Fruit fly (Drosophila melanogaster) whole organism, embryonic: Measurements from ENCODE around the gene bun.

ENCODE experiments used
- Bdp1 ChIP-seq: fragments of 200-800 bp; sonication (Bioruptor generic); optimal IDR thresholded peaks from 3 replicates; lab custom pipeline; 2016; ENCODE audit warnings: missing biosample characterization, missing genetic modification characterization
- Bgb ChIP-seq: fragments of 200-800 bp; sonication (Bioruptor generic); IDR thresholded peaks from 2 replicates; pipeline ENCODE4 v1.3.6; 2022; ENCODE audit warnings: missing biosample characterization, missing genetic modification characterization; ENCODE audit not compliant: partially characterized antibody
- CG10431 ChIP-seq: fragments of 200-800 bp; sonication (Bioruptor generic); optimal IDR thresholded peaks from 3 replicates; lab custom pipeline; 2018; ENCODE audit warnings: missing biosample characterization, mild to moderate bottlenecking, missing genetic modification characterization
- CG11560 ChIP-seq: fragments of 200-800 bp; sonication (Bioruptor generic); IDR thresholded peaks from 3 replicates; pipeline ENCODE4 v1.3.6; 2022; ENCODE audit warnings: missing biosample characterization, missing genetic modification characterization
- CG11723 ChIP-seq: fragments of 200-800 bp; sonication (Bioruptor generic); optimal IDR thresholded peaks from 2 replicates; lab custom pipeline; 2017; ENCODE audit warnings: missing biosample characterization, mild to moderate bottlenecking, missing genetic modification characterization
- CG12104 ChIP-seq: fragments of 200-800 bp; sonication (Bioruptor generic); optimal IDR thresholded peaks from 3 replicates; lab custom pipeline; 2016; ENCODE audit warnings: missing biosample characterization, missing genetic modification characterization
- CG16779 ChIP-seq: fragments of 200-800 bp; sonication (Bioruptor generic); IDR thresholded peaks from 2 replicates; pipeline ENCODE4 v1.3.6; 2022; ENCODE audit warnings: missing biosample characterization, missing genetic modification characterization
- CG17186 ChIP-seq: fragments of 200-800 bp; sonication (Bioruptor generic); optimal IDR thresholded peaks from 3 replicates; lab custom pipeline; 2017; ENCODE audit warnings: missing biosample characterization, missing genetic modification reagents, missing genetic modification characterization
- CG17612 ChIP-seq: fragments of 200-800 bp; sonication (Bioruptor generic); IDR thresholded peaks from 2 replicates; pipeline ENCODE4 v1.3.6; 2022; ENCODE audit warnings: missing biosample characterization, missing genetic modification characterization
- CG1792 ChIP-seq: fragments of 200-800 bp; sonication (Bioruptor generic); optimal IDR thresholded peaks from 2 replicates; lab custom pipeline; 2016; ENCODE audit warnings: missing biosample characterization, missing genetic modification characterization
- CG31388 ChIP-seq: fragments of 200-800 bp; sonication (Bioruptor generic); optimal IDR thresholded peaks from 2 replicates; lab custom pipeline; 2016; ENCODE audit warnings: missing biosample characterization, missing genetic modification characterization
- CG43689 ChIP-seq: fragments of 200-800 bp; sonication (Bioruptor generic); IDR thresholded peaks from 2 replicates; pipeline ENCODE4 v1.3.6; 2022; ENCODE audit warnings: missing biosample characterization, missing genetic modification characterization
- CG5180 ChIP-seq: fragments of 200-800 bp; sonication (Bioruptor generic); optimal IDR thresholded peaks from 3 replicates; lab custom pipeline; 2017; ENCODE audit warnings: missing biosample characterization, missing genetic modification characterization, mild to moderate bottlenecking, moderate library complexity, missing genetic modification reagents
- CG6791 ChIP-seq: fragments of 200-800 bp; sonication (Bioruptor generic); IDR thresholded peaks from 3 replicates; pipeline ENCODE4 v1.3.6; 2022; ENCODE audit warnings: missing biosample characterization, missing genetic modification characterization; ENCODE audit not compliant: partially characterized antibody
- CG7271 ChIP-seq: fragments of 200-800 bp; sonication (Bioruptor generic); optimal IDR thresholded peaks from 2 replicates; lab custom pipeline; 2018; ENCODE audit warnings: missing biosample characterization, mild to moderate bottlenecking, missing genetic modification characterization, moderate library complexity
- CG8359 ChIP-seq: fragments of 200-800 bp; sonication (Bioruptor generic); optimal IDR thresholded peaks from 2 replicates; lab custom pipeline; 2017; ENCODE audit warnings: missing biosample characterization, mild to moderate bottlenecking, missing genetic modification characterization, borderline replicate concordance
- D19A ChIP-seq: fragments of 200-800 bp; optimal IDR thresholded peaks from 3 replicates; lab custom pipeline; 2019; ENCODE audit warnings: missing biosample characterization, mild to moderate bottlenecking, missing genetic modification characterization, moderate library complexity
- Dek ChIP-seq: fragments of 200-800 bp; sonication (Bioruptor generic); optimal IDR thresholded peaks from 3 replicates; lab custom pipeline; 2019; ENCODE audit warnings: missing biosample characterization, mild to moderate bottlenecking, missing genetic modification characterization, moderate library complexity
- H2.0 ChIP-seq: fragments of 200-800 bp; sonication (Bioruptor generic); IDR thresholded peaks from 2 replicates; pipeline ENCODE4 v1.3.6; 2022; ENCODE audit warnings: missing biosample characterization, missing genetic modification characterization
- HLH54F ChIP-seq: fragments of 200-800 bp; sonication (Bioruptor generic); optimal IDR thresholded peaks from 3 replicates; lab custom pipeline; 2016; ENCODE audit warnings: missing biosample characterization, missing genetic modification characterization
- Hsf ChIP-seq: fragments of 200-800 bp; sonication (Bioruptor generic); optimal IDR thresholded peaks from 3 replicates; lab custom pipeline; 2016; ENCODE audit warnings: missing biosample characterization, missing genetic modification characterization
- Mad ChIP-seq: fragments of 200-800 bp; sonication (Bioruptor generic); optimal IDR thresholded peaks from 2 replicates; lab custom pipeline; 2016; ENCODE audit warnings: missing biosample characterization, missing genetic modification characterization
- Meics ChIP-seq: fragments of 200-800 bp; sonication (Bioruptor generic); optimal IDR thresholded peaks from 2 replicates; lab custom pipeline; 2017; ENCODE audit warnings: missing biosample characterization, mild to moderate bottlenecking, missing genetic modification characterization
- NC2α ChIP-seq: fragments of 200-800 bp; sonication (Bioruptor generic); optimal IDR thresholded peaks from 2 replicates; lab custom pipeline; 2016; ENCODE audit warnings: missing biosample characterization, missing genetic modification characterization
- NC2β ChIP-seq: fragments of 200-800 bp; sonication (Bioruptor generic); optimal IDR thresholded peaks from 2 replicates; lab custom pipeline; 2016; ENCODE audit warnings: missing biosample characterization, missing genetic modification characterization
- NFAT ChIP-seq: fragments of 200-800 bp; sonication (Bioruptor generic); IDR thresholded peaks from 2 replicates; pipeline ENCODE4 v1.3.6; 2022; ENCODE audit warnings: missing biosample characterization, missing genetic modification characterization
- Opbp ChIP-seq: fragments of 200-800 bp; sonication (Bioruptor generic); IDR thresholded peaks from 3 replicates; pipeline ENCODE4 v1.3.6; 2022; ENCODE audit warnings: missing biosample characterization, missing genetic modification characterization; ENCODE audit not compliant: partially characterized antibody
- PHDP ChIP-seq: fragments of 200-800 bp; sonication (Bioruptor generic); optimal IDR thresholded peaks from 3 replicates; lab custom pipeline; 2018; ENCODE audit warnings: missing biosample characterization, mild to moderate bottlenecking, missing genetic modification characterization, moderate library complexity
- Poxn ChIP-seq: fragments of 200-800 bp; sonication (Bioruptor generic); IDR thresholded peaks from 2 replicates; pipeline ENCODE4 v1.3.6; 2022; ENCODE audit warnings: missing biosample characterization, missing genetic modification characterization
- az2 ChIP-seq: fragments of 200-800 bp; sonication (Bioruptor generic); optimal IDR thresholded peaks from 3 replicates; lab custom pipeline; 2016; ENCODE audit warnings: missing biosample characterization, missing genetic modification characterization
- btn ChIP-seq: fragments of 200-800 bp; sonication (Bioruptor generic); optimal IDR thresholded peaks from 2 replicates; lab custom pipeline; 2016; ENCODE audit warnings: missing biosample characterization, missing genetic modification characterization
- chinmo ChIP-seq: fragments of 200-800 bp; sonication (Bioruptor generic); IDR thresholded peaks from 4 replicates; pipeline ENCODE4 v1.3.6; 2022; ENCODE audit warnings: missing biosample characterization, missing genetic modification characterization; ENCODE audit not compliant: partially characterized antibody
- croc ChIP-seq: fragments of 200-800 bp; sonication (Bioruptor generic); conservative IDR thresholded peaks from 3 replicates; pipeline ENCODE4 v1.3.6; 2022; ENCODE audit warnings: missing biosample characterization, missing genetic modification characterization
- crp ChIP-seq, 2 experiments: fragments of 200-800 bp; sonication (Bioruptor generic); optimal IDR thresholded peaks; 2 replicates in 1 of 2; 3 replicates in 1 of 2; lab custom pipeline; 2017; ENCODE audit warnings: missing biosample characterization in 2 of 2, missing genetic modification characterization in 2 of 2, mild to moderate bottlenecking in 1 of 2, moderate library complexity in 1 of 2
- esg ChIP-seq: fragments of 200-800 bp; sonication (Bioruptor generic); conservative IDR thresholded peaks from 2 replicates; pipeline ENCODE4 v1.3.6; 2022; ENCODE audit warnings: missing biosample characterization, missing genetic modification characterization
- gsb-n ChIP-seq: fragments of 200-800 bp; sonication (Bioruptor generic); optimal IDR thresholded peaks from 3 replicates; lab custom pipeline; 2018; ENCODE audit warnings: missing biosample characterization, mild to moderate bottlenecking, missing genetic modification characterization
- hkb ChIP-seq, 2 experiments: fragments of 200-800 bp in 1 of 2; fragments of >200 bp in 1 of 2; sonication (Bioruptor generic) in 1 of 2; IDR thresholded peaks in 1 of 2; optimal IDR thresholded peaks in 1 of 2; 2 replicates each; pipeline versions ENCODE4 v1.3.6 to Lab custom; 2017 to 2022; ENCODE audit warnings: missing biosample characterization in 1 of 2, missing genetic modification characterization in 1 of 2
- jing ChIP-seq: fragments of 200-800 bp; sonication (Bioruptor generic); optimal IDR thresholded peaks from 2 replicates; lab custom pipeline; 2018; ENCODE audit warnings: missing biosample characterization, mild to moderate bottlenecking, missing genetic modification characterization
- knrl ChIP-seq: fragments of 200-800 bp; sonication (Bioruptor generic); IDR thresholded peaks from 3 replicates; pipeline ENCODE4 v1.3.6; 2022; ENCODE audit warnings: missing biosample characterization, missing genetic modification characterization; ENCODE audit not compliant: partially characterized antibody
- lilli ChIP-seq: fragments of 200-800 bp; sonication (Bioruptor generic); optimal IDR thresholded peaks from 3 replicates; lab custom pipeline; 2016; ENCODE audit warnings: missing biosample characterization, missing genetic modification characterization
- nerfin-1 ChIP-seq: fragments of 200-800 bp; sonication (Bioruptor generic); optimal IDR thresholded peaks from 3 replicates; lab custom pipeline; 2019; ENCODE audit warnings: missing biosample characterization, mild to moderate bottlenecking, missing genetic modification characterization, moderate library complexity
- oc ChIP-seq: fragments of 200-800 bp; sonication (Bioruptor generic); optimal IDR thresholded peaks from 2 replicates; lab custom pipeline; 2018; ENCODE audit warnings: missing biosample characterization, mild to moderate bottlenecking, missing genetic modification characterization, moderate library complexity
- slou ChIP-seq: fragments of 200-800 bp; sonication (Bioruptor generic); optimal IDR thresholded peaks from 3 replicates; lab custom pipeline; 2016; ENCODE audit warnings: missing biosample characterization, missing genetic modification characterization
- sug ChIP-seq: fragments of 200-800 bp; optimal IDR thresholded peaks from 2 replicates; lab custom pipeline; 2019; ENCODE audit warnings: missing biosample characterization, mild to moderate bottlenecking, missing genetic modification characterization, moderate library complexity
- tup ChIP-seq: fragments of 200-800 bp; sonication (Bioruptor generic); optimal IDR thresholded peaks from 2 replicates; lab custom pipeline; 2016; ENCODE audit warnings: missing biosample characterization, mild to moderate bottlenecking, missing genetic modification characterization, moderate library complexity
- wor ChIP-seq: fragments of 200-800 bp; sonication (Bioruptor generic); IDR thresholded peaks from 2 replicates; pipeline ENCODE4 v1.3.6; 2022; ENCODE audit warnings: missing biosample characterization, missing genetic modification characterization
- zen2 ChIP-seq: fragments of 200-800 bp; sonication (Bioruptor generic); IDR thresholded peaks from 3 replicates; pipeline ENCODE4 v1.3.6; 2022; ENCODE audit warnings: missing biosample characterization, missing genetic modification characterization; ENCODE audit not compliant: partially characterized antibody
- zf30C ChIP-seq: fragments of 200-800 bp; sonication (Bioruptor generic); optimal IDR thresholded peaks from 3 replicates; lab custom pipeline; 2018; ENCODE audit warnings: missing biosample characterization, mild to moderate bottlenecking, missing genetic modification characterization

Gene bun

DNA sequence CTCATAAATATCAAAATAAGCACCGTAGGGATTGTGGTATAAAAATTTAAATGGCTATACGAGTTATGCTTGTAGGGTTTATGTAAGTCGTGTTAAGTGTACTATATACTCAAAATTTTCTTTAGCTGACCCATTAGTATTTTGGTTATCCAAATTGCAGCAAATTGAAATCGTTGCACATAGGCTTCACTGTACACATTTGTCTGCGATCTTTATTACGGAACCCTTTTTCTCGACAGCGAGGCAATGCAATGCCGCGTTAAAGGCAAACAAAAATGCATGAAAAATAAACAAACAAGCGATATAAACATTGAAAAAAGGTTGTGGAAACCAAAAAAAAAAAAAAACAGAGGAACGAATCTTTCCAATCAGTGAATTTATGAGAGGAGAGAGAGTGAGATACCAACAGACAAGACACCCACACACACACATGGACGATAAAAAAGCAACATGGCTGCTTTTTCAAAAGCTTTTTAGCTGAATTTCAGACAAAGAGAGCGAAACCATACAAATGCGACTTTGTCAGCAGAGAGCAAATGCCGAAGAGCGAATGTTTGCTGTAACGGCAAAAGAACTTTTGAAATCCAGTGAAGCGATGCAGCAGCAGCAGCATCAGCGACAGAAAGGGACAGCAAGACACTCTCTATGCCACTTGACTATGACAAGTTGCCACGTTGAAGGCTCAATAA, 62.4 kb downstream of the bun start (continued):
- peak; percentile 91 for TF ChIP-seq az2 (GFP tag; lab: Kevin White, UChicago)
- peak; percentile 72 for TF ChIP-seq slou
- peak; percentile 77 for TF ChIP-seq D19A (tag; lab: Kevin White, UChicago)
- TF ChIP-seq CG17186 (GFP tag; lab: Kevin White, UChicago): peak; percentile 41
- TF ChIP-seq CG43689: no peak; the same call in 1 of the 2 replicates
- TF ChIP-seq zf30C (GFP tag; lab: Kevin White, UChicago): no peak
- TF ChIP-seq NC2β (GFP tag; lab: Kevin White, UChicago): peak; percentile 87
- peak; percentile 43; the same call in 1 of the 2 replicates for TF ChIP-seq Poxn (GFP tag; lab: Robert Waterston, UW)
- TF ChIP-seq wor (GFP tag; lab: Robert Waterston, UW): peak; percentile 73
- peak; percentile 76 for TF ChIP-seq btn (GFP tag; lab: Kevin White, UChicago)
- TF ChIP-seq esg (GFP tag; lab: Robert Waterston, UW): peak; percentile 81
- peak; percentile 82 for TF ChIP-seq nerfin-1
- TF ChIP-seq knrl (GFP tag; lab: Robert Waterston, UW): no peak
- peak; percentile 76; the same call in 1 of the 2 replicates for TF ChIP-seq CG17612
- peak; percentile 86 for TF ChIP-seq gsb-n (tag; lab: Kevin White, UChicago)
- TF ChIP-seq PHDP: peak; percentile 92
- TF ChIP-seq CG11560 (tag; lab: Robert Waterston, UW): peak; percentile 69; the same call in 1 of the 3 replicates
- TF ChIP-seq CG11723 (GFP tag; lab: Kevin White, UChicago): peak; percentile 75
- peak; percentile 86 for TF ChIP-seq Dek (tag; lab: Kevin White, UChicago)
- TF ChIP-seq Hsf (GFP tag; lab: Kevin White, UChicago): peak; percentile 89
- TF ChIP-seq CG1792 (GFP tag; lab: Kevin White, UChicago): peak; percentile 81
- peak; percentile 1 for TF ChIP-seq CG7271 (tag; lab: Kevin White, UChicago)
- TF ChIP-seq hkb (optimal IDR thresholded peaks at IDR 0.05; lab: Kevin White, UChicago): no peak
- TF ChIP-seq hkb (GFP tag; IDR thresholded peaks at IDR 0.05; lab: Robert Waterston, UW): peak; percentile 90
- TF ChIP-seq zen2: no peak
- TF ChIP-seq croc (GFP tag; lab: Robert Waterston, UW): peak; percentile 82
- peak; percentile 72; the same call in 2 of the 4 replicates for TF ChIP-seq chinmo (GFP tag; lab: Robert Waterston, UW)
- TF ChIP-seq CG16779 (GFP tag; lab: Robert Waterston, UW): peak; percentile 72
- peak; percentile 86 for TF ChIP-seq Meics (GFP tag; lab: Kevin White, UChicago)
- TF ChIP-seq CG12104 (GFP tag; lab: Kevin White, UChicago): peak; percentile 81
- TF ChIP-seq oc (tag; lab: Kevin White, UChicago): peak; percentile 91
- no peak; the same call in 1 of the 2 replicates for TF ChIP-seq NFAT (GFP tag; lab: Robert Waterston, UW)
- TF ChIP-seq jing (GFP tag; lab: Kevin White, UChicago): peak; percentile 83
- no peak for TF ChIP-seq CG6791 (GFP tag; lab: Robert Waterston, UW)
- peak; percentile 91 for TF ChIP-seq HLH54F
- peak; percentile 93 for TF ChIP-seq lilli (GFP tag; lab: Kevin White, UChicago)
- TF ChIP-seq sug (tag; lab: Kevin White, UChicago): peak; percentile 87
- TF ChIP-seq CG5180 (GFP tag; lab: Kevin White, UChicago): peak; percentile 73
- peak; percentile 69 for TF ChIP-seq NC2α (GFP tag; lab: Kevin White, UChicago)
- TF ChIP-seq Bdp1 (GFP tag; lab: Kevin White, UChicago): no peak
- TF ChIP-seq Opbp (GFP tag; lab: Robert Waterston, UW): no peak
- no peak for TF ChIP-seq Bgb
- peak in 1 of 2 experiments; percentile 2 for TF ChIP-seq crp (GFP tag; optimal IDR thresholded peaks at IDR 0.05; lab: Kevin White, UChicago)
- peak; percentile 67 for TF ChIP-seq CG10431 (GFP tag; lab: Kevin White, UChicago)
- no peak for TF ChIP-seq tup (GFP tag; lab: Kevin White, UChicago)
- TF ChIP-seq Mad (GFP tag; lab: Kevin White, UChicago): peak; percentile 82
- peak; percentile 83 for TF ChIP-seq H2.0 (GFP tag; lab: Robert Waterston, UW)
- TF ChIP-seq CG8359 (GFP tag; lab: Kevin White, UChicago): peak; percentile 70
- TF ChIP-seq CG31388 (GFP tag; lab: Kevin White, UChicago): peak; percentile 58
